Fruit fly (Drosophila melanogaster) whole organism, embryonic: Measurements from ENCODE around the gene mRpL12.

ENCODE experiments used
- B-H1 ChIP-seq: fragments of 200-800 bp; sonication (Bioruptor generic); IDR thresholded peaks from 3 replicates; pipeline ENCODE4 v1.3.6; 2022; ENCODE audit warnings: missing biosample characterization, missing genetic modification characterization
- CG11093 ChIP-seq: fragments of 200-800 bp; sonication (Bioruptor generic); IDR thresholded peaks from 3 replicates; pipeline ENCODE4 v1.3.6; 2022; ENCODE audit warnings: missing biosample characterization, missing genetic modification characterization
- CG11696 ChIP-seq: fragments of 200-800 bp; sonication (Bioruptor generic); IDR thresholded peaks from 2 replicates; pipeline ENCODE4 v1.3.6; 2022; ENCODE audit warnings: missing biosample characterization, missing genetic modification characterization
- CG12219 ChIP-seq: fragments of 200-800 bp; sonication (Bioruptor generic); optimal IDR thresholded peaks from 3 replicates; lab custom pipeline; 2018; ENCODE audit warnings: missing biosample characterization, mild to moderate bottlenecking, missing genetic modification characterization
- CG12299 ChIP-seq: fragments of 200-800 bp; sonication (Bioruptor generic); optimal IDR thresholded peaks from 2 replicates; lab custom pipeline; 2018; ENCODE audit warnings: missing biosample characterization, mild to moderate bottlenecking, missing genetic modification characterization
- CG12659 ChIP-seq: fragments of 200-800 bp; sonication (Bioruptor generic); optimal IDR thresholded peaks from 3 replicates; lab custom pipeline; 2017; ENCODE audit warnings: mild to moderate bottlenecking, missing biosample characterization, missing genetic modification reagents, missing genetic modification characterization
- CG12769 ChIP-seq: fragments of 200-800 bp; sonication (Bioruptor generic); optimal IDR thresholded peaks from 2 replicates; lab custom pipeline; 2019; ENCODE audit warnings: missing biosample characterization, mild to moderate bottlenecking, missing genetic modification characterization, moderate library complexity
- CG13287 ChIP-seq: fragments of 200-800 bp; sonication (Bioruptor generic); IDR thresholded peaks from 2 replicates; pipeline ENCODE4 v1.3.6; 2022; ENCODE audit warnings: missing biosample characterization, missing genetic modification characterization; ENCODE audit not compliant: partially characterized antibody
- CG13296 ChIP-seq: fragments of 200-800 bp; sonication (Bioruptor generic); optimal IDR thresholded peaks from 3 replicates; lab custom pipeline; 2018; ENCODE audit warnings: missing biosample characterization, mild to moderate bottlenecking, missing genetic modification characterization
- CG15269 ChIP-seq: fragments of 200-800 bp; sonication (Bioruptor generic); optimal IDR thresholded peaks from 2 replicates; lab custom pipeline; 2018; ENCODE audit warnings: missing biosample characterization, mild to moderate bottlenecking, missing genetic modification characterization, moderate library complexity
- CG17612 ChIP-seq: fragments of 200-800 bp; sonication (Bioruptor generic); IDR thresholded peaks from 2 replicates; pipeline ENCODE4 v1.3.6; 2022; ENCODE audit warnings: missing biosample characterization, missing genetic modification characterization
- CG17912 ChIP-seq: fragments of 200-800 bp; sonication (Bioruptor generic); optimal IDR thresholded peaks from 2 replicates; lab custom pipeline; 2018; ENCODE audit warnings: missing biosample characterization, mild to moderate bottlenecking, missing genetic modification characterization
- CG31224 ChIP-seq: fragments of 200-800 bp; sonication (Bioruptor generic); IDR thresholded peaks from 2 replicates; pipeline ENCODE4 v1.3.6; 2022; ENCODE audit warnings: missing biosample characterization, missing genetic modification characterization
- CG34376 ChIP-seq: fragments of 200-800 bp; sonication (Bioruptor generic); optimal IDR thresholded peaks from 2 replicates; lab custom pipeline; 2018; ENCODE audit warnings: missing biosample characterization, mild to moderate bottlenecking, missing genetic modification characterization
- CG4854 ChIP-seq: fragments of 200-800 bp; sonication (Bioruptor generic); optimal IDR thresholded peaks from 2 replicates; lab custom pipeline; 2016; ENCODE audit warnings: missing biosample characterization, missing genetic modification characterization, inconsistent platforms
- CG7357 ChIP-seq: fragments of 200-800 bp; sonication (Bioruptor generic); IDR thresholded peaks from 3 replicates; pipeline ENCODE4 v1.3.6; 2022; ENCODE audit warnings: missing biosample characterization, missing genetic modification characterization
- CG7372 ChIP-seq: fragments of 200-800 bp; sonication (Bioruptor generic); IDR thresholded peaks from 2 replicates; pipeline ENCODE4 v1.3.6; 2022; ENCODE audit warnings: missing biosample characterization, missing genetic modification characterization
- CG8281 ChIP-seq: fragments of 200-800 bp; sonication (Bioruptor generic); optimal IDR thresholded peaks from 2 replicates; lab custom pipeline; 2018; ENCODE audit warnings: missing biosample characterization, mild to moderate bottlenecking, missing genetic modification characterization, moderate library complexity
- CHES-1-like ChIP-seq: fragments of 200-800 bp; sonication (Bioruptor generic); optimal IDR thresholded peaks from 2 replicates; lab custom pipeline; 2016; ENCODE audit warnings: missing biosample characterization, missing genetic modification characterization
- Doc3 ChIP-seq: fragments of 200-800 bp; sonication (Bioruptor generic); IDR thresholded peaks from 3 replicates; pipeline ENCODE4 v1.3.6; 2022; ENCODE audit warnings: missing biosample characterization, missing genetic modification characterization; ENCODE audit not compliant: partially characterized antibody
- E2f1 ChIP-seq: fragments of 200-800 bp; sonication (Bioruptor generic); IDR thresholded peaks from 2 replicates; pipeline ENCODE4 v1.3.6; 2022; ENCODE audit warnings: missing biosample characterization, missing genetic modification characterization
- Gsc ChIP-seq: fragments of 200-800 bp; sonication (Bioruptor generic); IDR thresholded peaks from 2 replicates; pipeline ENCODE4 v1.3.6; 2022; ENCODE audit warnings: missing biosample characterization, missing genetic modification characterization
- HHEX ChIP-seq: fragments of 200-800 bp; sonication (Bioruptor generic); optimal IDR thresholded peaks from 3 replicates; lab custom pipeline; 2017; ENCODE audit warnings: missing biosample characterization, mild to moderate bottlenecking, missing genetic modification characterization, missing genetic modification reagents
- HLH54F ChIP-seq: fragments of 200-800 bp; sonication (Bioruptor generic); optimal IDR thresholded peaks from 3 replicates; lab custom pipeline; 2016; ENCODE audit warnings: missing biosample characterization, missing genetic modification characterization
- Hey ChIP-seq: fragments of 200-800 bp; sonication (Bioruptor generic); optimal IDR thresholded peaks from 3 replicates; lab custom pipeline; 2018; ENCODE audit warnings: missing biosample characterization, mild to moderate bottlenecking, missing genetic modification characterization
- HmgD ChIP-seq: fragments of 200-800 bp; sonication (Bioruptor generic); optimal IDR thresholded peaks from 3 replicates; lab custom pipeline; 2016; ENCODE audit warnings: missing biosample characterization, missing genetic modification characterization
- Lhr ChIP-seq: fragments of 200-800 bp; sonication (Bioruptor generic); optimal IDR thresholded peaks from 3 replicates; lab custom pipeline; 2017; ENCODE audit warnings: mild to moderate bottlenecking, missing biosample characterization, missing genetic modification reagents, missing genetic modification characterization
- Lim3 ChIP-seq: fragments of 200-800 bp; sonication (Bioruptor generic); IDR thresholded peaks from 2 replicates; pipeline ENCODE4 v1.3.6; 2022; ENCODE audit warnings: missing biosample characterization, missing genetic modification characterization
- Mad ChIP-seq: fragments of 200-800 bp; sonication (Bioruptor generic); optimal IDR thresholded peaks from 2 replicates; lab custom pipeline; 2016; ENCODE audit warnings: missing biosample characterization, missing genetic modification characterization
- Med ChIP-seq: fragments of 200-800 bp; sonication (Bioruptor generic); peaks from one replicate; lab custom pipeline; 2016; ENCODE audit warnings: missing biosample characterization, missing genetic modification characterization, mild to moderate bottlenecking, inconsistent platforms, moderate library complexity
- PHDP ChIP-seq: fragments of 200-800 bp; sonication (Bioruptor generic); optimal IDR thresholded peaks from 3 replicates; lab custom pipeline; 2018; ENCODE audit warnings: missing biosample characterization, mild to moderate bottlenecking, missing genetic modification characterization, moderate library complexity
- TFAM ChIP-seq: fragments of 200-800 bp; sonication (Bioruptor generic); optimal IDR thresholded peaks from 2 replicates; lab custom pipeline; 2017; ENCODE audit warnings: missing biosample characterization, missing genetic modification characterization, inconsistent platforms
- Taf1 ChIP-seq: fragments of 200-800 bp; sonication (Bioruptor generic); IDR thresholded peaks from 2 replicates; pipeline ENCODE4 v1.3.6; 2022; ENCODE audit warnings: missing biosample characterization, missing genetic modification characterization
- dmrt11E ChIP-seq: fragments of 200-800 bp; sonication (Bioruptor generic); optimal IDR thresholded peaks from 3 replicates; lab custom pipeline; 2018; ENCODE audit warnings: missing biosample characterization, mild to moderate bottlenecking, missing genetic modification characterization, moderate library complexity
- emc ChIP-seq: fragments of 200-800 bp; sonication (Bioruptor generic); optimal IDR thresholded peaks from 2 replicates; lab custom pipeline; 2016; ENCODE audit warnings: missing biosample characterization, missing genetic modification characterization
- gsb-n ChIP-seq: fragments of 200-800 bp; sonication (Bioruptor generic); optimal IDR thresholded peaks from 3 replicates; lab custom pipeline; 2018; ENCODE audit warnings: missing biosample characterization, mild to moderate bottlenecking, missing genetic modification characterization
- her ChIP-seq: fragments of 200-800 bp; sonication (Bioruptor generic); optimal IDR thresholded peaks from 2 replicates; lab custom pipeline; 2016; ENCODE audit warnings: missing biosample characterization, missing genetic modification characterization
- ind ChIP-seq: fragments of 200-800 bp; sonication (Bioruptor generic); optimal IDR thresholded peaks from 3 replicates; lab custom pipeline; 2016; ENCODE audit warnings: missing biosample characterization, missing genetic modification characterization
- lola ChIP-seq, 3 experiments: fragments of >200 bp in 2 of 3; fragments of 200-800 bp in 1 of 3; sonication (Bioruptor generic) in 1 of 3; optimal IDR thresholded peaks; 2 replicates each; lab custom pipeline; 2017 to 2019; ENCODE audit warnings: missing biosample characterization in 3 of 3, missing genetic modification characterization in 3 of 3, mild to moderate bottlenecking in 1 of 3, moderate library complexity in 1 of 3
- lov ChIP-seq, 2 experiments: fragments of 200-800 bp in 1 of 2; fragments of >200 bp in 1 of 2; sonication (Bioruptor generic) in 1 of 2; IDR thresholded peaks in 1 of 2; optimal IDR thresholded peaks in 1 of 2; 2 replicates in 1 of 2; 3 replicates in 1 of 2; pipeline versions ENCODE4 v1.3.6 to Lab custom; 2017 to 2022; ENCODE audit warnings: missing biosample characterization in 1 of 2, missing genetic modification characterization in 1 of 2
- nau ChIP-seq: fragments of 200-800 bp; sonication (Bioruptor generic); optimal IDR thresholded peaks from 3 replicates; lab custom pipeline; 2017; ENCODE audit warnings: missing biosample characterization, mild to moderate bottlenecking, missing genetic modification characterization, missing genetic modification reagents
- ranshi ChIP-seq: fragments of 200-800 bp; sonication (Bioruptor generic); IDR thresholded peaks from 2 replicates; pipeline ENCODE4 v1.3.6; 2022; ENCODE audit warnings: missing biosample characterization, missing genetic modification characterization
- sd ChIP-seq: fragments of 200-800 bp; sonication (Bioruptor generic); optimal IDR thresholded peaks from 3 replicates; lab custom pipeline; 2018; ENCODE audit warnings: missing biosample characterization, mild to moderate bottlenecking, missing genetic modification characterization, moderate library complexity
- ssp ChIP-seq: fragments of 200-800 bp; sonication (Bioruptor generic); IDR thresholded peaks from 2 replicates; pipeline ENCODE4 v1.3.6; 2022; ENCODE audit warnings: missing biosample characterization, missing genetic modification characterization

Gene mRpL12

DNA sequence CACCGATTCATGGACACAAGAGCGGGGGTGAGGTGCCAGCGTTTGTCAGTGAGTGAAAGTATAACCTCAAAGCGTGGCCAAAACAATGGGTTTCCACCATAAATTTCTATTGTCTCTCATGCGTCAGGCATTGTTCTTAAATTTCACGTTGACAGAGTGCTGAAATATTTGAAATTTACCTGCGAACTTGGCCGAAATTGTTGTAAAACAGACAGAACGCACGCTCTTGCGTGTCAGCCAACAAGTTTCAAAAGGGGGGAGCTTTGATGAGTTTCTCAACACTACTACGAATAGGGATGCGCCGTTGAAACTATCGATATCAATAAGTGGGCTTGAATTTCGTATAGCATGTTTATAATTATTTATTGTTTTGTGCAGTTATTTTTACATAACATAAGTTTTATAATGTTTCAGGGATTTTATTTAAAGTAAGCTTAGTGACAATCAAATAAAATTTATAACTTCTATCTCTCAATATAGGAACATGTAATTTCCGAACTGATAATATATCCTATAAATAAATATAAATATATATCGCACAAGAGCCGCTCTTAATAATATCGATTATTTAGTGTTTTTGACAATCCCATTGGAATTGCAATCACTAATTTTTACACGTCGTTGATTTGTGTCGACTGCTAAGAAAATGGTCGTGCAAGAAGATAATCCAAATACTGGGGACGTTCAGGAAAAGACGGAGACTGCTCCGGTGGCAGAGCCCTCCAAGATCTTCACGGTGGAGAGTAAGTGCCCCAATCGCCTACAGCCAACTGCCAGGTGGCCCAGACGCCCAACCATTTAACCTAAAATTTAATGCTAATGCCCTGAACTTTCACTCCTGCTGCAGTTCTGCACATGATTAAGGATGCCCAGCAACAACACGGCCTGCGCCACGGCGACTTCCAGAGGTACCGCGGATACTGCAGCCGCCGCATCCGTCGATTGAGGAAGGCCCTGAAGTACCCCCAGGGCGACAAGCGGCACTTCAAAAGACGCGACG lies 18.2 kb downstream of the mRpL12 start, which contains the start of the genes pix and Srp68 (continued):
- TF ChIP-seq CG7357 (GFP tag; lab: Robert Waterston, UW) (no peak), CG13296 (GFP tag; lab: Kevin White, UChicago) (no peak), CG15269 (tag; lab: Kevin White, UChicago) (no peak), CG17912 (GFP tag; lab: Kevin White, UChicago) (peak; percentile 26), CG13287 (GFP tag; lab: Robert Waterston, UW) (peak; percentile 85), Med (GFP tag; lab: Kevin White, UChicago) (peak; percentile 82), gsb-n (tag; lab: Kevin White, UChicago) (no peak), HLH54F (GFP tag; lab: Kevin White, UChicago) (peak; percentile 62), CG12219 (GFP tag; lab: Kevin White, UChicago) (no peak), Hey (no peak)

DNA sequence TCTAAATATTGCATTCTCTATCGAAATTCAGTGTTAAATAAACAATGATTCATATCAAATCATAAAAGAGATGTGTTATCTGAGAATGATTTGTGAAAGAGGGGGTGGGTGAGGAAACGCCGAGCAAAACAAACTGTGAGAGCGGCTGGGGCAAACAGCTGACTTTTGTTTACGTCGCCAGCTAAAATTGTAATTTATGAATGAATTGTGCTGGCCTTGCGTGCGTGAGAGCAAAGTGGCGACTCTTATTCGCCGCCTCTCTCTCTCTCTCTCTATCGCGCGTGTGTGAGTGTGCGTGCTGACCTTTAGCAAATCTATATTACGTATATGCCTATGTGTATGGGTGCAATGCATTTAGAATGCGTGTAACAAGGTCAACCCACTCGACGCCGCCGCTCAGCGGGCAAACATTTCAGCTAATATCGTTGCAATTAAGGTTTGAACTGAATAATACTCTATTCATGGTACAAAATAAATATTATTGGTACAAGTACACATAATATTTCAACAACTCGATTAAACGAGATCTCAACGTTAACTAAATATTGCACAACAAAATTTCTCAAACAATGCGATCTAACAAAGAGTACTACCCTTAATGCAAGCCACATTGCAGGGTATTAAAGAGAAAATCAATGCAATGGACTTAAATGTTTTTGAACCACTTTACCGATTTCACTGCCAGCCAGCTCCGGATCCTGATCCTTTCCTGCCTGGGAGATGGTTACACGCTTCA lies 22.3 kb downstream of the mRpL12 start:
- TF ChIP-seq lov (optimal IDR thresholded peaks at IDR 0.05; lab: Kevin White, UChicago) (no peak), lov (GFP tag; IDR thresholded peaks at IDR 0.05; lab: Robert Waterston, UW) (no peak), CG34376 (peak; percentile 47), CG13296 (GFP tag; lab: Kevin White, UChicago) (no peak), CG7372 (no peak), CG11696 (GFP tag; lab: Robert Waterston, UW) (0 out of 2 replicates have a peak, but pooled peaks have one; percentile 21), Mad (GFP tag; lab: Kevin White, UChicago) (no peak), sd (tag; lab: Kevin White, UChicago) (no peak), ranshi (no peak), TFAM (GFP tag; lab: Kevin White, UChicago) (no peak), CG17612 (GFP tag; lab: Robert Waterston, UW) (no peak), CHES-1-like (GFP tag; lab: Kevin White, UChicago) (no peak), PHDP (tag; lab: Kevin White, UChicago) (no peak), CG11093 (GFP tag; lab: Robert Waterston, UW) (0 out of 3 replicates have a peak, but pooled peaks have one; percentile 14), HmgD (GFP tag; lab: Kevin White, UChicago) (no peak), nau (GFP tag; lab: Kevin White, UChicago) (no peak), Taf1 (GFP tag; lab: Robert Waterston, UW) (no peak), B-H1 (GFP tag; lab: Robert Waterston, UW) (no peak), CG12769 (tag; lab: Kevin White, UChicago) (no peak), CG12659 (GFP tag; lab: Kevin White, UChicago) (no peak), HHEX (GFP tag; lab: Kevin White, UChicago) (no peak), emc (GFP tag; lab: Kevin White, UChicago) (no peak), ind (no peak), Gsc (GFP tag; lab: Robert Waterston, UW) (no peak), lola (GFP tag; optimal IDR thresholded peaks at IDR 0.05; lab: Kevin White, UChicago) (no peak), E2f1 (0 out of 2 replicates have a peak, but pooled peaks have one; percentile 14), CG31224 (GFP tag; lab: Robert Waterston, UW) (no peak), her (GFP tag; lab: Kevin White, UChicago) (no peak), Doc3 (peak; percentile 44; the same call in 1 of the 3 replicates), dmrt11E (tag; lab: Kevin White, UChicago) (peak; percentile 17), CG4854 (GFP tag; lab: Kevin White, UChicago) (no peak), Lhr (GFP tag; lab: Kevin White, UChicago) (no peak), Lim3 (GFP tag; lab: Robert Waterston, UW) (no peak), CG8281 (tag; lab: Kevin White, UChicago) (no peak), ssp (GFP tag; lab: Robert Waterston, UW) (no peak), CG12299 (tag; lab: Kevin White, UChicago) (no peak)
